Fruit fly (Drosophila melanogaster) whole organism, embryonic: Measurements from ENCODE around the gene CG43702.

Experiments
- Antp ChIP-seq: fragments of 200-800 bp; sonication (Bioruptor generic); optimal IDR thresholded peaks from 3 replicates; lab custom pipeline; 2016; ENCODE audit warnings: missing biosample characterization, missing genetic modification characterization
- Bteb2 ChIP-seq: fragments of 200-800 bp; sonication (Bioruptor generic); optimal IDR thresholded peaks from 2 replicates; lab custom pipeline; 2016; ENCODE audit warnings: missing biosample characterization, missing genetic modification characterization
- CG1024 ChIP-seq: fragments of 200-800 bp; sonication (Bioruptor generic); IDR thresholded peaks from 2 replicates; pipeline ENCODE4 v1.3.6; 2022; ENCODE audit warnings: missing biosample characterization, missing genetic modification characterization
- CG11247 ChIP-seq: fragments of 200-800 bp; sonication (Bioruptor generic); IDR thresholded peaks from 2 replicates; pipeline ENCODE4 v1.3.6; 2022; ENCODE audit warnings: missing biosample characterization, missing genetic modification characterization
- CG11560 ChIP-seq: fragments of 200-800 bp; sonication (Bioruptor generic); IDR thresholded peaks from 3 replicates; pipeline ENCODE4 v1.3.6; 2022; ENCODE audit warnings: missing biosample characterization, missing genetic modification characterization
- CG11696 ChIP-seq: fragments of 200-800 bp; sonication (Bioruptor generic); IDR thresholded peaks from 2 replicates; pipeline ENCODE4 v1.3.6; 2022; ENCODE audit warnings: missing biosample characterization, missing genetic modification characterization
- CG12071 ChIP-seq: fragments of 200-800 bp; sonication (Bioruptor generic); optimal IDR thresholded peaks from 3 replicates; lab custom pipeline; 2018; ENCODE audit warnings: missing biosample characterization, mild to moderate bottlenecking, missing genetic modification characterization
- CG12299 ChIP-seq: fragments of 200-800 bp; sonication (Bioruptor generic); optimal IDR thresholded peaks from 2 replicates; lab custom pipeline; 2018; ENCODE audit warnings: missing biosample characterization, mild to moderate bottlenecking, missing genetic modification characterization
- CG12769 ChIP-seq: fragments of 200-800 bp; sonication (Bioruptor generic); optimal IDR thresholded peaks from 2 replicates; lab custom pipeline; 2019; ENCODE audit warnings: missing biosample characterization, mild to moderate bottlenecking, missing genetic modification characterization, moderate library complexity
- CG13894 ChIP-seq: fragments of 200-800 bp; sonication (Bioruptor generic); optimal IDR thresholded peaks from 3 replicates; lab custom pipeline; 2018; ENCODE audit warnings: missing biosample characterization, mild to moderate bottlenecking, missing genetic modification characterization, moderate library complexity
- CG14667 ChIP-seq: fragments of 200-800 bp; sonication (Bioruptor generic); IDR thresholded peaks from 2 replicates; pipeline ENCODE4 v1.3.6; 2022; ENCODE audit warnings: missing biosample characterization, missing genetic modification characterization
- CG18599 ChIP-seq: fragments of 200-800 bp; sonication (Bioruptor generic); optimal IDR thresholded peaks from 3 replicates; lab custom pipeline; 2017; ENCODE audit warnings: missing biosample characterization, missing genetic modification characterization, mild to moderate bottlenecking, moderate library complexity, missing genetic modification reagents
- CG18619 ChIP-seq: fragments of 200-800 bp; sonication (Bioruptor generic); optimal IDR thresholded peaks from 3 replicates; lab custom pipeline; 2017; ENCODE audit warnings: missing biosample characterization, mild to moderate bottlenecking, missing genetic modification characterization
- CG2199 ChIP-seq: fragments of 200-800 bp; sonication (Bioruptor generic); IDR thresholded peaks from 3 replicates; pipeline ENCODE4 v1.3.6; 2022; ENCODE audit warnings: missing biosample characterization, missing genetic modification characterization
- CG3163 ChIP-seq: fragments of 200-800 bp; sonication (Bioruptor generic); optimal IDR thresholded peaks from 3 replicates; lab custom pipeline; 2016; ENCODE audit warnings: missing biosample characterization, missing genetic modification characterization
- CG4282 ChIP-seq: fragments of 200-800 bp; sonication (Bioruptor generic); optimal IDR thresholded peaks from 2 replicates; lab custom pipeline; 2016; ENCODE audit warnings: missing biosample characterization, missing genetic modification characterization
- CG6654 ChIP-seq: fragments of 200-800 bp; sonication (Bioruptor generic); optimal IDR thresholded peaks from 2 replicates; lab custom pipeline; 2017; ENCODE audit warnings: missing biosample characterization, mild to moderate bottlenecking, missing genetic modification characterization
- CG8478 ChIP-seq: fragments of >200 bp; optimal IDR thresholded peaks from 2 replicates; lab custom pipeline; 2018
- E2f2 ChIP-seq: fragments of 200-800 bp; sonication (Bioruptor generic); IDR thresholded peaks from 2 replicates; pipeline ENCODE4 v1.3.6; 2022; ENCODE audit warnings: missing biosample characterization, missing genetic modification characterization
- Fer3 ChIP-seq: fragments of 200-800 bp; sonication (Bioruptor generic); optimal IDR thresholded peaks from 2 replicates; lab custom pipeline; 2018; ENCODE audit warnings: missing biosample characterization, mild to moderate bottlenecking, missing genetic modification characterization, moderate library complexity
- H15 ChIP-seq: fragments of 200-800 bp; sonication (Bioruptor generic); IDR thresholded peaks from 3 replicates; pipeline ENCODE4 v1.3.6; 2022; ENCODE audit warnings: missing biosample characterization, missing genetic modification characterization
- NfI ChIP-seq: fragments of 200-800 bp; sonication (Bioruptor generic); optimal IDR thresholded peaks from 3 replicates; lab custom pipeline; 2018; ENCODE audit warnings: missing biosample characterization, mild to moderate bottlenecking, missing genetic modification characterization, moderate library complexity
- PHDP ChIP-seq: fragments of 200-800 bp; sonication (Bioruptor generic); optimal IDR thresholded peaks from 3 replicates; lab custom pipeline; 2018; ENCODE audit warnings: missing biosample characterization, mild to moderate bottlenecking, missing genetic modification characterization, moderate library complexity
- Xbp1 ChIP-seq: fragments of 200-800 bp; sonication (Bioruptor generic); optimal IDR thresholded peaks from 3 replicates; lab custom pipeline; 2016; ENCODE audit warnings: missing biosample characterization, mild to moderate bottlenecking, missing genetic modification characterization
- al ChIP-seq: fragments of 200-800 bp; sonication (Bioruptor generic); IDR thresholded peaks from 2 replicates; pipeline ENCODE4 v1.3.6; 2022; ENCODE audit warnings: missing biosample characterization, missing genetic modification characterization
- ato ChIP-seq: fragments of 200-800 bp; sonication (Bioruptor generic); IDR thresholded peaks from 2 replicates; pipeline ENCODE4 v1.3.6; 2022; ENCODE audit warnings: missing biosample characterization, missing genetic modification characterization; ENCODE audit not compliant: partially characterized antibody
- br ChIP-seq: fragments of >200 bp; optimal IDR thresholded peaks from 2 replicates; lab custom pipeline; 2017
- chinmo ChIP-seq: fragments of 200-800 bp; sonication (Bioruptor generic); IDR thresholded peaks from 4 replicates; pipeline ENCODE4 v1.3.6; 2022; ENCODE audit warnings: missing biosample characterization, missing genetic modification characterization; ENCODE audit not compliant: partially characterized antibody
- chm ChIP-seq: fragments of 200-800 bp; sonication (Bioruptor generic); IDR thresholded peaks from 2 replicates; pipeline ENCODE4 v1.3.6; 2022; ENCODE audit warnings: missing biosample characterization, missing genetic modification characterization
- corto ChIP-seq: fragments of 200-800 bp; sonication (Bioruptor generic); optimal IDR thresholded peaks from 2 replicates; lab custom pipeline; 2016; ENCODE audit warnings: missing biosample characterization, mild to moderate bottlenecking, missing genetic modification characterization, moderate library complexity
- crol ChIP-seq: fragments of 200-800 bp; sonication (Bioruptor generic); IDR thresholded peaks from 2 replicates; pipeline ENCODE4 v1.3.6; 2022; ENCODE audit warnings: missing biosample characterization, missing genetic modification characterization
- dati ChIP-seq: fragments of 200-800 bp; sonication (Bioruptor generic); IDR thresholded peaks from 2 replicates; pipeline ENCODE4 v1.3.6; 2022; ENCODE audit warnings: missing biosample characterization, missing genetic modification characterization
- dm ChIP-seq: fragments of 200-800 bp; sonication (Bioruptor generic); optimal IDR thresholded peaks from 3 replicates; lab custom pipeline; 2016; ENCODE audit warnings: missing biosample characterization, missing genetic modification characterization
- emc ChIP-seq: fragments of 200-800 bp; sonication (Bioruptor generic); optimal IDR thresholded peaks from 2 replicates; lab custom pipeline; 2016; ENCODE audit warnings: missing biosample characterization, missing genetic modification characterization
- exex ChIP-seq: fragments of 200-800 bp; sonication (Bioruptor generic); optimal IDR thresholded peaks from 4 replicates; lab custom pipeline; 2018; ENCODE audit warnings: missing biosample characterization, mild to moderate bottlenecking, missing genetic modification characterization, moderate library complexity
- gsb ChIP-seq: fragments of 200-800 bp; sonication (Bioruptor generic); IDR thresholded peaks from 2 replicates; pipeline ENCODE4 v1.3.6; 2022; ENCODE audit warnings: missing biosample characterization, missing genetic modification characterization
- hth ChIP-seq: fragments of >200 bp; optimal IDR thresholded peaks from 2 replicates; lab custom pipeline; 2017; ENCODE audit warnings: inconsistent platforms
- sc ChIP-seq, 3 experiments: fragments of >200 bp in 2 of 3; fragments of 200-800 bp in 1 of 3; sonication (Bioruptor generic) in 1 of 3; optimal IDR thresholded peaks; 2 replicates in 2 of 3; 3 replicates in 1 of 3; lab custom pipeline; 2017; ENCODE audit warnings: mild to moderate bottlenecking in 1 of 3, missing biosample characterization in 1 of 3, missing genetic modification characterization in 1 of 3, missing genetic modification reagents in 1 of 3
- sima ChIP-seq: fragments of 200-800 bp; sonication (Bioruptor generic); optimal IDR thresholded peaks from 2 replicates; lab custom pipeline; 2016; ENCODE audit warnings: missing biosample characterization, missing genetic modification characterization
- slbo ChIP-seq: fragments of 200-800 bp; sonication (Bioruptor generic); IDR thresholded peaks from 2 replicates; pipeline ENCODE4 v1.3.6; 2022; ENCODE audit warnings: missing biosample characterization, missing genetic modification characterization
- tgo ChIP-seq: fragments of 200-800 bp; sonication (Bioruptor generic); IDR thresholded peaks from 3 replicates; pipeline ENCODE4 v1.3.6; 2022; ENCODE audit warnings: missing biosample characterization, missing genetic modification characterization
- tup ChIP-seq: fragments of 200-800 bp; sonication (Bioruptor generic); optimal IDR thresholded peaks from 2 replicates; lab custom pipeline; 2016; ENCODE audit warnings: missing biosample characterization, mild to moderate bottlenecking, missing genetic modification characterization, moderate library complexity
- unc-4 ChIP-seq: fragments of 200-800 bp; sonication (Bioruptor generic); IDR thresholded peaks from 2 replicates; pipeline ENCODE4 v1.3.6; 2022; ENCODE audit warnings: missing biosample characterization, missing genetic modification characterization; ENCODE audit not compliant: partially characterized antibody
- yki ChIP-seq: fragments of >200 bp; optimal IDR thresholded peaks from 3 replicates; lab custom pipeline; 2018

Gene CG43702

DNA sequence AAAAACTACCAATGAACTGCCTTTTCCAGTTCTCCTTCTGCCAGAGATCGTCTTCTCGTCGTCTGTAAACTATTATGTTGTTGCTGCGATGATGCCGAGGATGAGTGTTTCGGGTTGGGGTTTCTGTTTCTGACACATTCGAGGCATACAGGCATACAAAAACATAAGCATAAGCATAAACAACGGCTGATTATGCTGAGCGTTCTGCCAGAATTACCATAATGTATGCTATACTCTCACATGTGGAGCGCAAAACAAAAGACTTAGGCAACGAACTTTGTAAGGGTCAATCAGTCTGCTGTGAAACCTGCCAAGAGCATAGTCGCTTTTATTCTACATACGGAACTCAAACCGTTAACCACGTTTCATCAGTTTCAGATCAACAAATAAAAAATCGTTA, 4.3 kb upstream of the CG43702 start, which contains the start of gene Cpr78Cb (continued):
- TF ChIP-seq sc (optimal IDR thresholded peaks at IDR 0.05; lab: Kevin White, UChicago) (no peak), sc (GFP tag; optimal IDR thresholded peaks at IDR 0.05; lab: Kevin White, UChicago) (no peak), al (GFP tag; lab: Robert Waterston, UW) (no peak), H15 (GFP tag; lab: Robert Waterston, UW) (no peak), Fer3 (tag; lab: Kevin White, UChicago) (no peak), tgo (GFP tag; lab: Robert Waterston, UW) (no peak), CG11247 (GFP tag; lab: Robert Waterston, UW) (0 out of 2 replicates have a peak, but pooled peaks have one; percentile 44), unc-4 (GFP tag; lab: Robert Waterston, UW) (no peak), crol (GFP tag; lab: Robert Waterston, UW) (no peak), CG11560 (tag; lab: Robert Waterston, UW) (no peak), CG6654 (GFP tag; lab: Kevin White, UChicago) (no peak), corto (GFP tag; lab: Kevin White, UChicago) (no peak), CG14667 (GFP tag; lab: Robert Waterston, UW) (no peak), PHDP (no peak), sima (no peak), CG1024 (GFP tag; lab: Robert Waterston, UW) (no peak), CG8478 (no peak), dm (no peak), CG11696 (no peak), NfI (GFP tag; lab: Kevin White, UChicago) (no peak), CG3163 (no peak), CG12071 (no peak), CG4282 (no peak), CG18619 (no peak), hth (lab: Kevin White, UChicago) (no peak), exex (tag; lab: Kevin White, UChicago) (no peak), CG13894 (tag; lab: Kevin White, UChicago) (peak; percentile 22), chinmo (GFP tag; lab: Robert Waterston, UW) (0 out of 4 replicates have a peak, but pooled peaks have one; percentile 6), Xbp1 (no peak), emc (GFP tag; lab: Kevin White, UChicago) (no peak), yki (no peak), E2f2 (GFP tag; lab: Robert Waterston, UW) (no peak), CG12769 (peak; percentile 47), CG2199 (GFP tag; lab: Robert Waterston, UW) (0 out of 3 replicates have a peak, but pooled peaks have one; percentile 53), ato (GFP tag; lab: Robert Waterston, UW) (no peak), CG12299 (tag; lab: Kevin White, UChicago) (no peak), Antp (no peak), slbo (GFP tag; lab: Robert Waterston, UW) (no peak)

DNA sequence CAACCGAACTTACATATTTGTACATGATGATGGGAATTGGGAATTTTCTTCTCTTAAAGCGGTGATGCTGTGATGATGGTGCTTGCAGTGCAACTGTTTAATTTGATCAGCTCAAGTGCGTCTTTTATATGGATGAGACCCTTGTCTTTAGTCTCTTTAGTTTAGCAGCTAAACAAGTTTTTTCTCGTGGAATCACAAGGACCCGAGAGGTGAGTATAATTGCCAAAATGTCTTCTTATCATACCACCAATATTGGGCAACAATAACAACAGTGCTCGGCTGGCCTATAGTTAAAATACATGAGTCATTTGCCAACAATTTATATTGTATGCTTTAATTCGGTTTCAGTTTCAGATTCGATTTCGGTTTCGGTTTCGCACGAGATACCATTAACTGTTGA, 772 bp upstream of the CG43702 start, which contains the start of gene Edg78E:
TSS of gene Edg78E (minus strand) at position 101 of the 400 bp plus-strand sequence.
- no peak for TF ChIP-seq gsb (GFP tag; lab: Robert Waterston, UW)
- TF ChIP-seq exex (tag; lab: Kevin White, UChicago) = no peak
- TF ChIP-seq dati = no peak
- TF ChIP-seq CG18599 (GFP tag; lab: Kevin White, UChicago) = no peak
- TF ChIP-seq Bteb2 (GFP tag; lab: Kevin White, UChicago) = no peak
- TF ChIP-seq br (lab: Kevin White, UChicago) = no peak
- no peak for TF ChIP-seq tup (GFP tag; lab: Kevin White, UChicago)
- no peak for TF ChIP-seq chm (GFP tag; lab: Robert Waterston, UW)
